Fruit fly (Drosophila melanogaster): ENCODE results near the gene CG17219.

The CG17219 gene

dm6 chr2L:2987681-2988381 is 41.2 kb upstream of the CG17219 start, which contains the start of the genes Chd1 and Bem46 (continued):
- TF ChIP-seq CG18476 (GFP tag; optimal IDR thresholded peaks at IDR 0.05) (peak; percentile 71), Sin3A (optimal IDR thresholded peaks at IDR 0.05) (peak; percentile 59), ttk (GFP tag; IDR thresholded peaks at IDR 0.05) (peak; percentile 82), Spps (tag; optimal IDR thresholded peaks at IDR 0.05) (peak; percentile 46), Atf6 (GFP tag; IDR thresholded peaks at IDR 0.05) (peak; percentile 73), ato (GFP tag; IDR thresholded peaks at IDR 0.05; ENCODE audit: partially characterized antibody) (no peak), Nf-YA (GFP tag; IDR thresholded peaks at IDR 0.05) (peak; percentile 55; the same call in 1 of the 2 replicates), ab (GFP tag; optimal IDR thresholded peaks at IDR 0.05) (peak; percentile 74), CG15269 (tag; optimal IDR thresholded peaks at IDR 0.05) (peak; percentile 87), CG15601 (tag; optimal IDR thresholded peaks at IDR 0.05) (no peak), Vsx1 (GFP tag; optimal IDR thresholded peaks at IDR 0.05) (no peak), nom (GFP tag; optimal IDR thresholded peaks at IDR 0.05) (peak; percentile 32), cad (GFP tag; optimal IDR thresholded peaks at IDR 0.05) (no peak), CG9215 (GFP tag; IDR thresholded peaks at IDR 0.05) (peak; percentile 88), Ada2b (GFP tag; IDR thresholded peaks at IDR 0.05) (peak; percentile 73), gcm (GFP tag; optimal IDR thresholded peaks at IDR 0.05) (peak; percentile 82), Six4 (GFP tag; optimal IDR thresholded peaks at IDR 0.05) (peak; percentile 88), ac (GFP tag; optimal IDR thresholded peaks at IDR 0.05) (no peak), inv (GFP tag; IDR thresholded peaks at IDR 0.05; ENCODE audit: partially characterized antibody) (peak; percentile 39; the same call in 1 of the 2 replicates), so (GFP tag; IDR thresholded peaks at IDR 0.05) (peak; percentile 78), stwl (tag; optimal IDR thresholded peaks at IDR 0.05) (peak; percentile 18), CG4617 (GFP tag; optimal IDR thresholded peaks at IDR 0.05; ENCODE audit: borderline replicate concordance) (peak; percentile 70), pho (GFP tag; optimal IDR thresholded peaks at IDR 0.05) (peak; percentile 75), Gsc (GFP tag; IDR thresholded peaks at IDR 0.05) (peak; percentile 48; the same call in 1 of the 2 replicates), CG4360 (GFP tag; IDR thresholded peaks at IDR 0.05) (0 out of 2 replicates have a peak, but pooled peaks have one; percentile 36), CG11085 (GFP tag; IDR thresholded peaks at IDR 0.05) (peak; percentile 57; the same call in 1 of the 2 replicates), Chrac-16 (GFP tag; optimal IDR thresholded peaks at IDR 0.05) (peak; percentile 90), CG18599 (GFP tag; optimal IDR thresholded peaks at IDR 0.05) (peak; percentile 88), emc (GFP tag; optimal IDR thresholded peaks at IDR 0.05) (peak; percentile 51), Xrp1 (GFP tag; IDR thresholded peaks at IDR 0.05) (peak; percentile 81), HHEX (GFP tag; optimal IDR thresholded peaks at IDR 0.05) (peak; percentile 79), caup (GFP tag; optimal IDR thresholded peaks at IDR 0.05; ENCODE audit: severe bottlenecking) (peak; percentile 83), CG12155 (GFP tag; optimal IDR thresholded peaks at IDR 0.05) (peak; percentile 88), cwo (GFP tag; optimal IDR thresholded peaks at IDR 0.05) (peak; percentile 79), CG10565 (GFP tag; optimal IDR thresholded peaks at IDR 0.05) (peak; percentile 19), CG3838 (GFP tag; optimal IDR thresholded peaks at IDR 0.05) (peak; percentile 67), CG8388 (GFP tag; optimal IDR thresholded peaks at IDR 0.05) (peak; percentile 91), h (optimal IDR thresholded peaks at IDR 0.05) (no peak), Deaf1 (tag; optimal IDR thresholded peaks at IDR 0.05) (no peak), CG12219 (GFP tag; optimal IDR thresholded peaks at IDR 0.05) (no peak), sc (optimal IDR thresholded peaks at IDR 0.05) (no peak), sc (GFP tag; optimal IDR thresholded peaks at IDR 0.05) (no peak), sim (GFP tag; IDR thresholded peaks at IDR 0.05) (no peak), Blimp-1 (GFP tag; optimal IDR thresholded peaks at IDR 0.05) (no peak), CG17568 (GFP tag; optimal IDR thresholded peaks at IDR 0.05) (no peak), MTF-1 (GFP tag; optimal IDR thresholded peaks at IDR 0.05; ENCODE audit: borderline replicate concordance) (peak; percentile 37), lab (GFP tag; optimal IDR thresholded peaks at IDR 0.05) (no peak), zfh1 (GFP tag; IDR thresholded peaks at IDR 0.05) (peak; percentile 82), Elba2 (GFP tag; optimal IDR thresholded peaks at IDR 0.05) (peak; percentile 1)

All from whole organism, embryonic.